Fruit fly (Drosophila melanogaster) whole organism, embryonic: ENCODE data around the gene Enoph.
A peak's percentile ranks its signal among the peaks of the same experiment; 100 is the strongest.

Experiments used
- CG1024 ChIP-seq: fragments of 200-800 bp; sonication (Bioruptor generic); IDR thresholded peaks from 2 replicates; pipeline ENCODE4 v1.3.6; 2022; ENCODE audit warnings: missing biosample characterization, missing genetic modification characterization
- CG10366 ChIP-seq: fragments of 200-800 bp; sonication (Bioruptor generic); IDR thresholded peaks from 2 replicates; pipeline ENCODE4 v1.3.6; 2022; ENCODE audit warnings: missing biosample characterization, missing genetic modification characterization
- CG11247 ChIP-seq: fragments of 200-800 bp; sonication (Bioruptor generic); IDR thresholded peaks from 2 replicates; pipeline ENCODE4 v1.3.6; 2022; ENCODE audit warnings: missing biosample characterization, missing genetic modification characterization
- CG12155 ChIP-seq: fragments of 200-800 bp; sonication (Bioruptor generic); optimal IDR thresholded peaks from 3 replicates; lab custom pipeline; 2016; ENCODE audit warnings: missing biosample characterization, missing genetic modification characterization
- CG12219 ChIP-seq: fragments of 200-800 bp; sonication (Bioruptor generic); optimal IDR thresholded peaks from 3 replicates; lab custom pipeline; 2018; ENCODE audit warnings: missing biosample characterization, mild to moderate bottlenecking, missing genetic modification characterization
- CG13287 ChIP-seq: fragments of 200-800 bp; sonication (Bioruptor generic); IDR thresholded peaks from 2 replicates; pipeline ENCODE4 v1.3.6; 2022; ENCODE audit warnings: missing biosample characterization, missing genetic modification characterization; ENCODE audit not compliant: partially characterized antibody
- CG18262 ChIP-seq: fragments of 200-800 bp; optimal IDR thresholded peaks from 3 replicates; lab custom pipeline; 2019; ENCODE audit warnings: missing biosample characterization, mild to moderate bottlenecking, missing genetic modification characterization, moderate library complexity
- CG2875 ChIP-seq: fragments of 200-800 bp; sonication (Bioruptor generic); optimal IDR thresholded peaks from 2 replicates; lab custom pipeline; 2017; ENCODE audit warnings: missing biosample characterization, mild to moderate bottlenecking, missing genetic modification characterization, missing genetic modification reagents
- CG31388 ChIP-seq: fragments of 200-800 bp; sonication (Bioruptor generic); optimal IDR thresholded peaks from 2 replicates; lab custom pipeline; 2016; ENCODE audit warnings: missing biosample characterization, missing genetic modification characterization
- CG33213 ChIP-seq: fragments of 200-800 bp; sonication (Bioruptor generic); optimal IDR thresholded peaks from 3 replicates; lab custom pipeline; 2016; ENCODE audit warnings: missing biosample characterization, missing genetic modification characterization
- CG3995 ChIP-seq: fragments of 200-800 bp; sonication (Bioruptor generic); optimal IDR thresholded peaks from 3 replicates; lab custom pipeline; 2016; ENCODE audit warnings: missing biosample characterization, missing genetic modification characterization
- CG6254 ChIP-seq: fragments of 200-800 bp; sonication (Bioruptor generic); optimal IDR thresholded peaks from 3 replicates; lab custom pipeline; 2017; ENCODE audit warnings: mild to moderate bottlenecking, missing biosample characterization, missing genetic modification reagents, missing genetic modification characterization
- CG7745 ChIP-seq: fragments of 200-800 bp; sonication (Bioruptor generic); optimal IDR thresholded peaks from 2 replicates; lab custom pipeline; 2018; ENCODE audit warnings: missing biosample characterization, mild to moderate bottlenecking, missing genetic modification characterization, moderate library complexity
- CG9437 ChIP-seq: fragments of 200-800 bp; sonication (Bioruptor generic); optimal IDR thresholded peaks from 2 replicates; lab custom pipeline; 2018; ENCODE audit warnings: missing biosample characterization, mild to moderate bottlenecking, missing genetic modification characterization
- CG9609 ChIP-seq: fragments of 200-800 bp; sonication (Bioruptor generic); optimal IDR thresholded peaks from 3 replicates; lab custom pipeline; 2016; ENCODE audit warnings: missing biosample characterization, missing genetic modification characterization
- Camta ChIP-seq: fragments of 200-800 bp; sonication (Bioruptor generic); optimal IDR thresholded peaks from 2 replicates; lab custom pipeline; 2016; ENCODE audit warnings: missing biosample characterization, missing genetic modification characterization
- Dad ChIP-seq: fragments of 200-800 bp; sonication (Bioruptor generic); optimal IDR thresholded peaks from 3 replicates; lab custom pipeline; 2016; ENCODE audit warnings: missing biosample characterization, missing genetic modification characterization
- Doc2 ChIP-seq: fragments of 200-800 bp; sonication (Bioruptor generic); IDR thresholded peaks from 2 replicates; pipeline ENCODE4 v1.3.6; 2022; ENCODE audit warnings: missing biosample characterization, missing genetic modification characterization
- E2f2 ChIP-seq: fragments of 200-800 bp; sonication (Bioruptor generic); IDR thresholded peaks from 2 replicates; pipeline ENCODE4 v1.3.6; 2022; ENCODE audit warnings: missing biosample characterization, missing genetic modification characterization
- Ets97D ChIP-seq: fragments of 200-800 bp; sonication (Bioruptor generic); optimal IDR thresholded peaks from 3 replicates; lab custom pipeline; 2016; ENCODE audit warnings: missing biosample characterization, missing genetic modification characterization
- Hand ChIP-seq: fragments of 200-800 bp; sonication (Bioruptor generic); optimal IDR thresholded peaks from 2 replicates; lab custom pipeline; 2017; ENCODE audit warnings: mild to moderate bottlenecking, missing biosample characterization, missing genetic modification reagents, missing genetic modification characterization
- Hr51 ChIP-seq, 2 experiments: fragments of 200-800 bp; sonication (Bioruptor generic); optimal IDR thresholded peaks; 2 replicates in 1 of 2; 3 replicates in 1 of 2; lab custom pipeline; 2016 to 2018; ENCODE audit warnings: missing biosample characterization in 2 of 2, missing genetic modification characterization in 2 of 2, mild to moderate bottlenecking in 1 of 2, moderate library complexity in 1 of 2
- Myb ChIP-seq: fragments of 200-800 bp; sonication (Bioruptor generic); optimal IDR thresholded peaks from 2 replicates; lab custom pipeline; 2016; ENCODE audit warnings: missing biosample characterization, missing genetic modification characterization
- Nf-YB ChIP-seq: fragments of 200-800 bp; sonication (Bioruptor generic); optimal IDR thresholded peaks from 3 replicates; lab custom pipeline; 2019; ENCODE audit warnings: missing biosample characterization, mild to moderate bottlenecking, missing genetic modification characterization, moderate library complexity
- Optix ChIP-seq: fragments of 200-800 bp; sonication (Bioruptor generic); IDR thresholded peaks from 3 replicates; pipeline ENCODE4 v1.3.6; 2022; ENCODE audit warnings: missing biosample characterization, missing genetic modification characterization
- PHDP ChIP-seq: fragments of 200-800 bp; sonication (Bioruptor generic); optimal IDR thresholded peaks from 3 replicates; lab custom pipeline; 2018; ENCODE audit warnings: missing biosample characterization, mild to moderate bottlenecking, missing genetic modification characterization, moderate library complexity
- Rx ChIP-seq: fragments of 200-800 bp; sonication (Bioruptor generic); IDR thresholded peaks from 2 replicates; pipeline ENCODE4 v1.3.6; 2022; ENCODE audit warnings: missing biosample characterization, missing genetic modification characterization
- Sox100B ChIP-seq: fragments of 200-800 bp; sonication (Bioruptor generic); optimal IDR thresholded peaks from 3 replicates; lab custom pipeline; 2018; ENCODE audit warnings: missing biosample characterization, mild to moderate bottlenecking, missing genetic modification characterization
- Sry-δ ChIP-seq: fragments of 200-800 bp; sonication (Bioruptor generic); optimal IDR thresholded peaks from 2 replicates; lab custom pipeline; 2016; ENCODE audit warnings: missing biosample characterization, missing genetic modification characterization
- Vsx1 ChIP-seq: fragments of 200-800 bp; sonication (Bioruptor generic); optimal IDR thresholded peaks from 2 replicates; lab custom pipeline; 2017; ENCODE audit warnings: missing biosample characterization, mild to moderate bottlenecking, missing genetic modification characterization, missing genetic modification reagents
- Xbp1 ChIP-seq: fragments of 200-800 bp; sonication (Bioruptor generic); optimal IDR thresholded peaks from 3 replicates; lab custom pipeline; 2016; ENCODE audit warnings: missing biosample characterization, mild to moderate bottlenecking, missing genetic modification characterization
- bsh ChIP-seq, 2 experiments: fragments of 200-800 bp; sonication (Bioruptor generic); optimal IDR thresholded peaks; 2 replicates each; lab custom pipeline; 2017 to 2018; ENCODE audit warnings: mild to moderate bottlenecking in 2 of 2, missing biosample characterization in 2 of 2, missing genetic modification characterization in 2 of 2, moderate library complexity in 1 of 2
- cg ChIP-seq: fragments of 200-800 bp; sonication (Bioruptor generic); optimal IDR thresholded peaks from 3 replicates; lab custom pipeline; 2019; ENCODE audit warnings: missing biosample characterization, mild to moderate bottlenecking, missing genetic modification characterization, moderate library complexity
- croc ChIP-seq: fragments of 200-800 bp; sonication (Bioruptor generic); conservative IDR thresholded peaks from 3 replicates; pipeline ENCODE4 v1.3.6; 2022; ENCODE audit warnings: missing biosample characterization, missing genetic modification characterization
- ewg ChIP-seq: fragments of 200-800 bp; sonication (Bioruptor generic); optimal IDR thresholded peaks from 3 replicates; lab custom pipeline; 2017; ENCODE audit warnings: mild to moderate bottlenecking, missing biosample characterization, missing genetic modification reagents, missing genetic modification characterization
- fd96Cb ChIP-seq: fragments of 200-800 bp; sonication (Bioruptor generic); optimal IDR thresholded peaks from 2 replicates; lab custom pipeline; 2018; ENCODE audit warnings: missing biosample characterization, mild to moderate bottlenecking, missing genetic modification characterization, moderate library complexity
- fru ChIP-seq: fragments of >200 bp; optimal IDR thresholded peaks from 2 replicates; lab custom pipeline; 2017
- ftz-f1 ChIP-seq: fragments of 200-800 bp; sonication (Bioruptor generic); optimal IDR thresholded peaks from 2 replicates; lab custom pipeline; 2016; ENCODE audit warnings: missing biosample characterization, missing genetic modification characterization
- gsb ChIP-seq: fragments of 200-800 bp; sonication (Bioruptor generic); IDR thresholded peaks from 2 replicates; pipeline ENCODE4 v1.3.6; 2022; ENCODE audit warnings: missing biosample characterization, missing genetic modification characterization
- her ChIP-seq: fragments of 200-800 bp; sonication (Bioruptor generic); optimal IDR thresholded peaks from 2 replicates; lab custom pipeline; 2016; ENCODE audit warnings: missing biosample characterization, missing genetic modification characterization
- hkb ChIP-seq, 2 experiments: fragments of 200-800 bp in 1 of 2; fragments of >200 bp in 1 of 2; sonication (Bioruptor generic) in 1 of 2; IDR thresholded peaks in 1 of 2; optimal IDR thresholded peaks in 1 of 2; 2 replicates each; pipeline versions ENCODE4 v1.3.6 to Lab custom; 2017 to 2022; ENCODE audit warnings: missing biosample characterization in 1 of 2, missing genetic modification characterization in 1 of 2
- jumu ChIP-seq: fragments of 200-800 bp; sonication (Bioruptor generic); optimal IDR thresholded peaks from 3 replicates; lab custom pipeline; 2016; ENCODE audit warnings: missing biosample characterization, missing genetic modification characterization
- salm ChIP-seq: fragments of 200-800 bp; sonication (Bioruptor generic); optimal IDR thresholded peaks from 2 replicates; lab custom pipeline; 2018; ENCODE audit warnings: missing biosample characterization, mild to moderate bottlenecking, missing genetic modification characterization
- seq ChIP-seq: fragments of 200-800 bp; sonication (Bioruptor generic); IDR thresholded peaks from 2 replicates; pipeline ENCODE4 v1.3.6; 2022; ENCODE audit warnings: missing biosample characterization, missing genetic modification characterization
- stc ChIP-seq: fragments of 200-800 bp; sonication (Bioruptor generic); IDR thresholded peaks from 2 replicates; pipeline ENCODE4 v1.3.6; 2022; ENCODE audit warnings: missing biosample characterization, missing genetic modification characterization
- stwl ChIP-seq: fragments of 200-800 bp; sonication (Bioruptor generic); optimal IDR thresholded peaks from 3 replicates; lab custom pipeline; 2018; ENCODE audit warnings: missing biosample characterization, mild to moderate bottlenecking, missing genetic modification characterization, moderate library complexity
- tup ChIP-seq: fragments of 200-800 bp; sonication (Bioruptor generic); optimal IDR thresholded peaks from 2 replicates; lab custom pipeline; 2016; ENCODE audit warnings: missing biosample characterization, mild to moderate bottlenecking, missing genetic modification characterization, moderate library complexity

Gene Enoph

DNA sequence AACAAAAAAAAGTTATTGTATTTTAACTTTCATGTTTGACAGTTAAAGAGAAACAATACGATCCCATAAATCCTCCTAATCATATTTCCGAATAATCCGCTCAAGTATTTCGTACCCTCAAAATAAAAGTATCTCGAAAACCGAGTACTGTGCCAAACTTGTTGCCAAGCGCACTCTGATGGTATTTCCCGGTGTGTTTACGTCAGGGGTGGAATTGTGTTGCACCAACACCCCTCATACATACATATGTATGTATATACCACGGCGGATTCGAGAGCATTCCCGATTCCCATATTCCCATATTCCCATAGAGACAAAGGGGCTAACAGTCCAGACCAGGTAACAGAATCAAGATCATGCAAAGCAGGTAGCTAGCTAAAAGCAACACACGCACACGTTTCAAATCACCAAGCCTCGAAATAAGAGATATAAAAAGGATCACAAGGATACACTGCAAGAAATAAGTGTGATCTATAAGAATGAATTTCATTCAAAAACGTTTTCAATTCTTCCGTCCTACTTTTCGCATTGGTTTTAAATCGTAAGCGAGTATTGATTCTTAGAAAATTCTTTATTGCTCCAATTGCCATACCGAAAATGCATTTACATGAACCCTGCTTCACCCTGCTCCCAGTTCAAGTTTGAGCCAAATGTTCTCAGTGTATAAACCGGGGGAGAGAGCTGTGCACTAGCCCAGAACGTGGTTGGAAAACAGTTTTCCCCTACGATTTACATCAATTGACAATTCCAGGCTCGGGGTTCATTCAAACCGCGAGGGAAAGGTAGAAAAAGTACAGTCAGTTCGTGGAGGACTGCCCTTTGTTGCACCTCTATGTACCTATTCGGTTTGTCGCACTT, 44.4 kb downstream of the Enoph start (continued):
- TF ChIP-seq Optix (GFP tag; lab: Robert Waterston, UW) (peak; percentile 69; the same call in 2 of the 3 replicates), Hand (no peak), seq (GFP tag; lab: Robert Waterston, UW) (no peak), CG12219 (GFP tag; lab: Kevin White, UChicago) (peak; percentile 68), Dad (GFP tag; lab: Kevin White, UChicago) (peak; percentile 43), hkb (optimal IDR thresholded peaks at IDR 0.05; lab: Kevin White, UChicago) (no peak), hkb (GFP tag; IDR thresholded peaks at IDR 0.05; lab: Robert Waterston, UW) (peak; percentile 40; the same call in 1 of the 2 replicates), PHDP (tag; lab: Kevin White, UChicago) (peak; percentile 8), ewg (peak; percentile 47), Ets97D (GFP tag; lab: Kevin White, UChicago) (peak; percentile 15), E2f2 (GFP tag; lab: Robert Waterston, UW) (peak; percentile 15; the same call in 1 of the 2 replicates), Rx (GFP tag; lab: Robert Waterston, UW) (peak; percentile 52; the same call in 1 of the 2 replicates), Camta (GFP tag; lab: Kevin White, UChicago) (peak; percentile 72), CG7745 (peak; percentile 52), Xbp1 (peak; percentile 74), her (GFP tag; lab: Kevin White, UChicago) (peak; percentile 66), ftz-f1 (no peak), CG9609 (GFP tag; lab: Kevin White, UChicago) (peak; percentile 77), gsb (GFP tag; lab: Robert Waterston, UW) (no peak), CG6254 (GFP tag; lab: Kevin White, UChicago) (peak; percentile 78), stc (GFP tag; lab: Robert Waterston, UW) (no peak), CG12155 (GFP tag; lab: Kevin White, UChicago) (peak; percentile 59), CG33213 (GFP tag; lab: Kevin White, UChicago) (peak; percentile 70), Hr51 (GFP tag; optimal IDR thresholded peaks at IDR 0.05; lab: Kevin White, UChicago) (peak; percentile 23 to 82), CG2875 (GFP tag; lab: Kevin White, UChicago) (peak; percentile 71), CG3995 (no peak), jumu (GFP tag; lab: Kevin White, UChicago) (peak; percentile 84), Myb (GFP tag; lab: Kevin White, UChicago) (peak; percentile 50), salm (tag; lab: Kevin White, UChicago) (peak; percentile 22), Doc2 (GFP tag; lab: Robert Waterston, UW) (no peak), stwl (tag; lab: Kevin White, UChicago) (peak; percentile 70), Vsx1 (GFP tag; lab: Kevin White, UChicago) (peak; percentile 34), CG1024 (GFP tag; lab: Robert Waterston, UW) (no peak), tup (GFP tag; lab: Kevin White, UChicago) (no peak), Nf-YB (peak; percentile 63), CG31388 (GFP tag; lab: Kevin White, UChicago) (peak; percentile 26), CG10366 (GFP tag; lab: Robert Waterston, UW) (no peak; the same call in 1 of the 2 replicates), croc (GFP tag; lab: Robert Waterston, UW) (peak; percentile 71), CG9437 (GFP tag; lab: Kevin White, UChicago) (peak; percentile 3), Sry-δ (GFP tag; lab: Kevin White, UChicago) (peak; percentile 38), fd96Cb (tag; lab: Kevin White, UChicago) (peak; percentile 81), CG13287 (GFP tag; lab: Robert Waterston, UW) (no peak), Sox100B (GFP tag; lab: Kevin White, UChicago) (peak; percentile 56), bsh (GFP tag; optimal IDR thresholded peaks at IDR 0.05; lab: Kevin White, UChicago) (peak in 1 of 2 experiments; percentile 79), CG18262 (tag; lab: Kevin White, UChicago) (peak; percentile 95), fru (lab: Kevin White, UChicago) (no peak), cg (peak; percentile 32), CG11247 (GFP tag; lab: Robert Waterston, UW) (peak; percentile 54)
